Worm (Caenorhabditis elegans) whole organism, young adult: ENCODE data around the gene T08G5.3.

ENCODE experiments used
- Y53F4B.3 ChIP-seq: fragments of 200-800 bp; sonication (Bioruptor generic); IDR thresholded peaks from 2 replicates; pipeline ENCODE4 v1.3.6; 2022; ENCODE audit warnings: missing genetic modification reagents, missing genetic modification characterization, missing compliant biosample characterization
- ama-1 ChIP-seq, 3 experiments: fragments of 150-350 bp in 1 of 3; sonication (generic microtip) in 2 of 3; optimal IDR thresholded peaks; 2 replicates each; lab custom pipeline; 2014 to 2018; ENCODE audit warnings: missing biosample characterization in 2 of 3, missing genetic modification characterization in 2 of 3, missing genetic modification reagents in 2 of 3
- ceh-79 ChIP-seq: sonication (generic microtip); optimal IDR thresholded peaks from 2 replicates; lab custom pipeline; 2017; ENCODE audit warnings: mild to moderate bottlenecking, missing genetic modification characterization, missing compliant biosample characterization
- die-1 ChIP-seq: sonication (generic microtip); optimal IDR thresholded peaks from 2 replicates; lab custom pipeline; 2016; ENCODE audit warnings: missing genotype, mild to moderate bottlenecking, missing genetic modification characterization, missing compliant biosample characterization
- lsl-1 ChIP-seq: fragments of 200-800 bp; sonication (Bioruptor generic); optimal IDR thresholded peaks from 2 replicates; lab custom pipeline; 2018; ENCODE audit warnings: mild to moderate bottlenecking, missing genetic modification characterization, moderate library complexity, missing compliant biosample characterization
- nfya-1 ChIP-seq: sonication (generic microtip); optimal IDR thresholded peaks from 2 replicates; lab custom pipeline; 2017; ENCODE audit warnings: antibody characterized with exemption, missing compliant biosample characterization, missing genetic modification characterization, borderline replicate concordance; ENCODE audit not compliant: insufficient read depth
- pha-4 ChIP-seq: fragments of 150-350 bp; sonication (generic microtip); optimal IDR thresholded peaks from 2 replicates; lab custom pipeline; 2014; ENCODE audit warnings: missing biosample characterization, missing genetic modification reagents, missing genetic modification characterization
- snpc-4 ChIP-seq, 5 experiments: fragments of 150-350 bp in 1 of 5; sonication (generic microtip) in 4 of 5; optimal IDR thresholded peaks; 2 replicates each; lab custom pipeline; 2014 to 2018; ENCODE audit warnings: missing genetic modification characterization in 5 of 5, missing biosample characterization in 3 of 5, antibody characterized with exemption in 2 of 5, mild to moderate bottlenecking in 2 of 5, missing compliant biosample characterization in 2 of 5, missing genotype in 2 of 5, moderate library complexity in 2 of 5, missing genetic modification reagents in 1 of 5
- ztf-26 ChIP-seq: sonication (generic microtip); optimal IDR thresholded peaks from 2 replicates; lab custom pipeline; 2017; ENCODE audit warnings: missing genetic modification characterization, missing compliant biosample characterization

ce11 chrV:14063980-14064379 is 36.7 kb upstream of the T08G5.3 start:
- no peak for TF ChIP-seq ztf-26 (tag; lab: Kevin White, UChicago)
- TF ChIP-seq ama-1 (optimal IDR thresholded peaks at IDR 0.05; lab: Kevin White, UChicago) = no peak
- TF ChIP-seq ama-1 (GFP tag; optimal IDR thresholded peaks at IDR 0.05; lab: Kevin White, UChicago) = no peak
- no peak for TF ChIP-seq pha-4
- TF ChIP-seq lsl-1 (GFP tag; lab: Kevin White, UChicago) = no peak
- TF ChIP-seq snpc-4 (GFP tag; optimal IDR thresholded peaks at IDR 0.05; lab: Kevin White, UChicago) = no peak
- TF ChIP-seq snpc-4 (tag; optimal IDR thresholded peaks at IDR 0.05; lab: Kevin White, UChicago) = no peak
- TF ChIP-seq nfya-1 = no peak
- no peak for TF ChIP-seq Y53F4B.3 (GFP tag; lab: Robert Waterston, UW)
- TF ChIP-seq die-1 (tag; lab: Kevin White, UChicago) = no peak
- no peak for TF ChIP-seq ceh-79
